Worm (Caenorhabditis elegans): ENCODE results near the gene fbxa-199.

DNA sequence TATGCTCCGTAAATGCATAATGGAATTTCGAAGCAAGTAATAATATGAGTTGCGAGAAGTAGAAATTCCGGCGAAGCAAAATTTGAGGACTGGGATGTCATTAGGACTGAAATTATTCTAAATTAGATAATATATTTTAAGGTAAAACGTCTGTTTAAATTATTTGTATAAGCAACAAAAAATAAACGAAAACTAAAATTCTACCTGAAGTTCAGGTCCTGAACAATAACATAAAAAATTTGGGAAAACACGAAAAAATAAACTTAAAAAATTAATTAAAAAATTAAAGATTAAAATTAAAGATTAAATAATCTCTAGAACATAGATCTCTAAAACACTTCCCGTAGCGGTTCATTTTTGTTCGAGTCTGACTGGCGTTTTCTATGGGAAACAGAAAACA is 18.8 kb downstream of the fbxa-199 start, which contains the start of gene srh-251:
- TF ChIP-seq nfya-1 (tag; optimal IDR thresholded peaks at IDR 0.05; ENCODE audit: borderline replicate concordance, insufficient read depth) (no peak), dox-1 (GFP tag; IDR thresholded peaks at IDR 0.05) (no peak), unc-62 (GFP tag; optimal IDR thresholded peaks at IDR 0.05) (no peak), B0261.1 (tag; optimal IDR thresholded peaks at IDR 0.05) (no peak), fkh-3 (tag; optimal IDR thresholded peaks at IDR 0.05) (no peak), snpc-1.3 (tag; optimal IDR thresholded peaks at IDR 0.05; ENCODE audit: insufficient read depth) (no peak), D2030.7 (GFP tag; IDR thresholded peaks at IDR 0.05) (no peak)

Data from whole organism, young adult.